Fruit fly (Drosophila melanogaster) whole organism, pupa: ENCODE results near the gene CG1662.
A peak's percentile ranks its signal among the peaks of the same experiment; 100 is the strongest.

Source experiments
- CG10348 ChIP-seq: fragments of 200-800 bp; sonication (Bioruptor generic); IDR thresholded peaks from 2 replicates; pipeline ENCODE4 v1.3.6; 2022; ENCODE audit warnings: missing biosample characterization, missing genetic modification characterization
- CG15710 ChIP-seq: fragments of 200-800 bp; sonication (Bioruptor generic); optimal IDR thresholded peaks from 2 replicates; lab custom pipeline; 2018; ENCODE audit warnings: missing biosample characterization, mild to moderate bottlenecking, missing genetic modification characterization, moderate library complexity
- CG17806 ChIP-seq: fragments of 200-800 bp; sonication (Bioruptor generic); optimal IDR thresholded peaks from 2 replicates; lab custom pipeline; 2018; ENCODE audit warnings: missing biosample characterization, mild to moderate bottlenecking, missing genetic modification characterization, moderate library complexity
- CG32121 ChIP-seq: fragments of 200-800 bp; sonication (Bioruptor generic); IDR thresholded peaks from 2 replicates; pipeline ENCODE4 v1.3.6; 2022; ENCODE audit warnings: missing biosample characterization, missing genetic modification characterization
- CG8159 ChIP-seq: fragments of 200-800 bp; sonication (Bioruptor generic); optimal IDR thresholded peaks from 3 replicates; lab custom pipeline; 2018; ENCODE audit warnings: missing biosample characterization, mild to moderate bottlenecking, missing genetic modification characterization, moderate library complexity
- CG8301 ChIP-seq: fragments of 200-800 bp; sonication (Bioruptor generic); optimal IDR thresholded peaks from 2 replicates; lab custom pipeline; 2018; ENCODE audit warnings: missing biosample characterization, mild to moderate bottlenecking, missing genetic modification characterization
- Ets98B ChIP-seq: fragments of 200-800 bp; sonication (Bioruptor generic); IDR thresholded peaks from 2 replicates; pipeline ENCODE4 v1.3.6; 2022; ENCODE audit warnings: missing biosample characterization, missing genetic modification characterization
- Pif1A ChIP-seq: fragments of 200-800 bp; sonication (Bioruptor generic); optimal IDR thresholded peaks from 3 replicates; lab custom pipeline; 2016; ENCODE audit warnings: missing biosample characterization, missing genetic modification characterization
- Pif1B ChIP-seq: fragments of 200-800 bp; sonication (Bioruptor generic); optimal IDR thresholded peaks from 3 replicates; lab custom pipeline; 2016; ENCODE audit warnings: missing biosample characterization, missing genetic modification characterization
- Snoo ChIP-seq: fragments of 200-800 bp; sonication (Bioruptor generic); optimal IDR thresholded peaks from 3 replicates; lab custom pipeline; 2017; ENCODE audit warnings: missing biosample characterization, mild to moderate bottlenecking, missing genetic modification characterization, inconsistent platforms
- fd96Ca ChIP-seq: fragments of 200-800 bp; sonication (Bioruptor generic); IDR thresholded peaks from 3 replicates; pipeline ENCODE4 v1.3.6; 2022; ENCODE audit warnings: missing biosample characterization, missing genetic modification characterization
- gl ChIP-seq: fragments of 200-800 bp; sonication (Bioruptor generic); optimal IDR thresholded peaks from 2 replicates; lab custom pipeline; 2018; ENCODE audit warnings: missing biosample characterization, mild to moderate bottlenecking, missing genetic modification characterization

- TF ChIP-seq fd96Ca (no peak), Ets98B (GFP tag; lab: Robert Waterston, UW) (peak; percentile 34; the same call in 1 of the 2 replicates), CG10348 (no peak), CG8159 (tag; lab: Kevin White, UChicago) (peak; percentile 60), Pif1B (no peak), CG15710 (tag; lab: Kevin White, UChicago) (peak; percentile 59), CG32121 (GFP tag; lab: Robert Waterston, UW) (peak; percentile 27; the same call in 1 of the 2 replicates), Pif1A (no peak), gl (tag; lab: Kevin White, UChicago) (peak; percentile 16), CG17806 (tag; lab: Kevin White, UChicago) (peak; percentile 56), Snoo (tag; lab: Kevin White, UChicago) (no peak), CG8301 (tag; lab: Kevin White, UChicago) (peak; percentile 40)
Observed at dm6 chrX:13368149-13368548, 19.2 kb upstream of the CG1662 start, which contains the start of gene dmrt11E.
